Fruit fly (Drosophila melanogaster) whole organism, embryonic: ENCODE results near the gene CG11679.

Experiments
- Adf1 ChIP-seq: fragments of 200-800 bp; sonication (Bioruptor generic); IDR thresholded peaks from 2 replicates; pipeline ENCODE4 v1.3.6; 2022; ENCODE audit warnings: missing biosample characterization, missing genetic modification characterization
- B-H2 ChIP-seq: fragments of 200-800 bp; sonication (Bioruptor generic); optimal IDR thresholded peaks from 2 replicates; lab custom pipeline; 2018; ENCODE audit warnings: missing biosample characterization, mild to moderate bottlenecking, missing genetic modification characterization
- CG10366 ChIP-seq: fragments of 200-800 bp; sonication (Bioruptor generic); IDR thresholded peaks from 2 replicates; pipeline ENCODE4 v1.3.6; 2022; ENCODE audit warnings: missing biosample characterization, missing genetic modification characterization
- CG10565 ChIP-seq: fragments of 200-800 bp; sonication (Bioruptor generic); optimal IDR thresholded peaks from 3 replicates; lab custom pipeline; 2016; ENCODE audit warnings: missing biosample characterization, mild to moderate bottlenecking, missing genetic modification characterization
- CG11093 ChIP-seq: fragments of 200-800 bp; sonication (Bioruptor generic); IDR thresholded peaks from 3 replicates; pipeline ENCODE4 v1.3.6; 2022; ENCODE audit warnings: missing biosample characterization, missing genetic modification characterization
- CG11695 ChIP-seq: fragments of 200-800 bp; sonication (Bioruptor generic); IDR thresholded peaks from 3 replicates; pipeline ENCODE4 v1.3.6; 2022; ENCODE audit warnings: missing biosample characterization, missing genetic modification characterization
- CG12659 ChIP-seq: fragments of 200-800 bp; sonication (Bioruptor generic); optimal IDR thresholded peaks from 3 replicates; lab custom pipeline; 2017; ENCODE audit warnings: mild to moderate bottlenecking, missing biosample characterization, missing genetic modification reagents, missing genetic modification characterization
- CG12769 ChIP-seq: fragments of 200-800 bp; sonication (Bioruptor generic); optimal IDR thresholded peaks from 2 replicates; lab custom pipeline; 2019; ENCODE audit warnings: missing biosample characterization, mild to moderate bottlenecking, missing genetic modification characterization, moderate library complexity
- CG13287 ChIP-seq: fragments of 200-800 bp; sonication (Bioruptor generic); IDR thresholded peaks from 2 replicates; pipeline ENCODE4 v1.3.6; 2022; ENCODE audit warnings: missing biosample characterization, missing genetic modification characterization; ENCODE audit not compliant: partially characterized antibody
- CG13624 ChIP-seq: fragments of 200-800 bp; sonication (Bioruptor generic); optimal IDR thresholded peaks from 2 replicates; lab custom pipeline; 2016; ENCODE audit warnings: missing biosample characterization, missing genetic modification characterization
- CG13894 ChIP-seq: fragments of 200-800 bp; sonication (Bioruptor generic); optimal IDR thresholded peaks from 3 replicates; lab custom pipeline; 2018; ENCODE audit warnings: missing biosample characterization, mild to moderate bottlenecking, missing genetic modification characterization, moderate library complexity
- CG15479 ChIP-seq: fragments of 200-800 bp; sonication (Bioruptor generic); optimal IDR thresholded peaks from 3 replicates; lab custom pipeline; 2019; ENCODE audit warnings: missing biosample characterization, mild to moderate bottlenecking, missing genetic modification characterization, moderate library complexity
- CG15514 ChIP-seq: fragments of 200-800 bp; sonication (Bioruptor generic); optimal IDR thresholded peaks from 3 replicates; lab custom pipeline; 2017; ENCODE audit warnings: missing biosample characterization, missing genetic modification characterization, mild to moderate bottlenecking, moderate library complexity, missing genetic modification reagents
- CG18011 ChIP-seq: fragments of 200-800 bp; sonication (Bioruptor generic); optimal IDR thresholded peaks from 2 replicates; lab custom pipeline; 2017; ENCODE audit warnings: missing biosample characterization, missing genetic modification characterization, mild to moderate bottlenecking, moderate library complexity, missing genotype
- CG2116 ChIP-seq: fragments of 200-800 bp; sonication (Bioruptor generic); optimal IDR thresholded peaks from 3 replicates; lab custom pipeline; 2018; ENCODE audit warnings: missing biosample characterization, mild to moderate bottlenecking, missing genetic modification characterization
- CG3281 ChIP-seq: fragments of 200-800 bp; sonication (Bioruptor generic); optimal IDR thresholded peaks from 3 replicates; lab custom pipeline; 2017; ENCODE audit warnings: missing biosample characterization, mild to moderate bottlenecking, missing genetic modification characterization
- CG7786 ChIP-seq: fragments of 200-800 bp; sonication (Bioruptor generic); optimal IDR thresholded peaks from 2 replicates; lab custom pipeline; 2016; ENCODE audit warnings: missing biosample characterization, missing genetic modification characterization
- CG7839 ChIP-seq: fragments of 200-800 bp; sonication (Bioruptor generic); optimal IDR thresholded peaks from 3 replicates; lab custom pipeline; 2018; ENCODE audit warnings: missing biosample characterization, mild to moderate bottlenecking, missing genetic modification characterization, moderate library complexity
- CG7928 ChIP-seq: fragments of 200-800 bp; sonication (Bioruptor generic); optimal IDR thresholded peaks from 2 replicates; lab custom pipeline; 2017; ENCODE audit warnings: missing biosample characterization, mild to moderate bottlenecking, missing genetic modification characterization
- CG8290 ChIP-seq, 3 experiments: fragments of 200-800 bp; sonication (Bioruptor generic); optimal IDR thresholded peaks; 2 replicates each; lab custom pipeline; 2016 to 2019; ENCODE audit warnings: missing biosample characterization in 3 of 3, missing genetic modification characterization in 3 of 3, mild to moderate bottlenecking in 2 of 3, moderate library complexity in 1 of 3
- Dll ChIP-seq: fragments of 200-800 bp; sonication (Bioruptor generic); IDR thresholded peaks from 4 replicates; pipeline ENCODE4 v1.3.6; 2022; ENCODE audit warnings: missing biosample characterization, missing genetic modification characterization; ENCODE audit not compliant: partially characterized antibody
- Dref ChIP-seq: fragments of 200-800 bp; sonication (Bioruptor generic); IDR thresholded peaks from 2 replicates; pipeline ENCODE4 v1.3.6; 2022; ENCODE audit warnings: missing biosample characterization, missing genetic modification characterization
- E2f1 ChIP-seq: fragments of 200-800 bp; sonication (Bioruptor generic); IDR thresholded peaks from 2 replicates; pipeline ENCODE4 v1.3.6; 2022; ENCODE audit warnings: missing biosample characterization, missing genetic modification characterization
- E2f2 ChIP-seq: fragments of 200-800 bp; sonication (Bioruptor generic); IDR thresholded peaks from 2 replicates; pipeline ENCODE4 v1.3.6; 2022; ENCODE audit warnings: missing biosample characterization, missing genetic modification characterization
- HmgZ ChIP-seq: fragments of 200-800 bp; sonication (Bioruptor generic); optimal IDR thresholded peaks from 2 replicates; lab custom pipeline; 2018; ENCODE audit warnings: missing biosample characterization, mild to moderate bottlenecking, missing genetic modification characterization
- Med ChIP-seq: fragments of 200-800 bp; sonication (Bioruptor generic); peaks from one replicate; lab custom pipeline; 2016; ENCODE audit warnings: missing biosample characterization, missing genetic modification characterization, mild to moderate bottlenecking, inconsistent platforms, moderate library complexity
- Nf-YA ChIP-seq: fragments of 200-800 bp; sonication (Bioruptor generic); IDR thresholded peaks from 2 replicates; pipeline ENCODE4 v1.3.6; 2022; ENCODE audit warnings: missing biosample characterization, missing genetic modification characterization
- Oaz ChIP-seq: fragments of 200-800 bp; sonication (Bioruptor generic); IDR thresholded peaks from 2 replicates; pipeline ENCODE4 v1.3.6; 2022; ENCODE audit warnings: missing biosample characterization, missing genetic modification characterization
- Sry-δ ChIP-seq: fragments of 200-800 bp; sonication (Bioruptor generic); optimal IDR thresholded peaks from 2 replicates; lab custom pipeline; 2016; ENCODE audit warnings: missing biosample characterization, missing genetic modification characterization
- Ssrp ChIP-seq: fragments of 200-800 bp; sonication (Bioruptor generic); optimal IDR thresholded peaks from 2 replicates; lab custom pipeline; 2018; ENCODE audit warnings: missing biosample characterization, mild to moderate bottlenecking, missing genetic modification characterization, moderate library complexity
- YL-1 ChIP-seq: fragments of 200-800 bp; sonication (Bioruptor generic); optimal IDR thresholded peaks from 3 replicates; lab custom pipeline; 2017; ENCODE audit warnings: missing biosample characterization, mild to moderate bottlenecking, missing genetic modification characterization
- amos ChIP-seq: fragments of 200-800 bp; sonication (Bioruptor generic); IDR thresholded peaks from 2 replicates; pipeline ENCODE4 v1.3.6; 2022; ENCODE audit warnings: missing biosample characterization, missing genetic modification characterization; ENCODE audit not compliant: partially characterized antibody
- aop ChIP-seq: fragments of 200-800 bp; sonication (Bioruptor generic); IDR thresholded peaks from 2 replicates; pipeline ENCODE4 v1.3.6; 2022; ENCODE audit warnings: missing biosample characterization, missing genetic modification characterization
- ato ChIP-seq: fragments of 200-800 bp; sonication (Bioruptor generic); IDR thresholded peaks from 2 replicates; pipeline ENCODE4 v1.3.6; 2022; ENCODE audit warnings: missing biosample characterization, missing genetic modification characterization; ENCODE audit not compliant: partially characterized antibody
- da ChIP-seq: fragments of 200-800 bp; sonication (Bioruptor generic); optimal IDR thresholded peaks from 2 replicates; lab custom pipeline; 2016; ENCODE audit warnings: missing biosample characterization, missing genetic modification characterization
- dm ChIP-seq: fragments of 200-800 bp; sonication (Bioruptor generic); optimal IDR thresholded peaks from 3 replicates; lab custom pipeline; 2016; ENCODE audit warnings: missing biosample characterization, missing genetic modification characterization
- gfzf ChIP-seq: fragments of 200-800 bp; sonication (Bioruptor generic); optimal IDR thresholded peaks from 2 replicates; lab custom pipeline; 2016; ENCODE audit warnings: missing biosample characterization, mild to moderate bottlenecking, missing genetic modification characterization, moderate library complexity
- gsb ChIP-seq: fragments of 200-800 bp; sonication (Bioruptor generic); IDR thresholded peaks from 2 replicates; pipeline ENCODE4 v1.3.6; 2022; ENCODE audit warnings: missing biosample characterization, missing genetic modification characterization
- gt ChIP-seq: fragments of 200-800 bp; sonication (Bioruptor generic); IDR thresholded peaks from 2 replicates; pipeline ENCODE4 v1.3.6; 2022; ENCODE audit warnings: missing biosample characterization, missing genetic modification characterization
- mld ChIP-seq: fragments of 200-800 bp; sonication (Bioruptor generic); IDR thresholded peaks from 3 replicates; pipeline ENCODE4 v1.3.6; 2022; ENCODE audit warnings: missing biosample characterization, missing genetic modification characterization; ENCODE audit not compliant: partially characterized antibody
- nerfin-2 ChIP-seq: fragments of 200-800 bp; sonication (Bioruptor generic); IDR thresholded peaks from 2 replicates; pipeline ENCODE4 v1.3.6; 2022; ENCODE audit warnings: missing biosample characterization, missing genetic modification characterization; ENCODE audit not compliant: partially characterized antibody
- nom ChIP-seq: fragments of 200-800 bp; sonication (Bioruptor generic); optimal IDR thresholded peaks from 2 replicates; lab custom pipeline; 2017; ENCODE audit warnings: missing biosample characterization, missing genetic modification characterization, mild to moderate bottlenecking, moderate library complexity, missing genetic modification reagents
- pb ChIP-seq: fragments of 200-800 bp; sonication (Bioruptor generic); optimal IDR thresholded peaks from 3 replicates; lab custom pipeline; 2016; ENCODE audit warnings: missing biosample characterization, missing genetic modification characterization
- pzg ChIP-seq: fragments of 200-800 bp; sonication (Bioruptor generic); optimal IDR thresholded peaks from 3 replicates; lab custom pipeline; 2018; ENCODE audit warnings: missing biosample characterization, mild to moderate bottlenecking, missing genetic modification characterization, moderate library complexity
- ranshi ChIP-seq: fragments of 200-800 bp; sonication (Bioruptor generic); IDR thresholded peaks from 2 replicates; pipeline ENCODE4 v1.3.6; 2022; ENCODE audit warnings: missing biosample characterization, missing genetic modification characterization
- sc ChIP-seq, 3 experiments: fragments of >200 bp in 2 of 3; fragments of 200-800 bp in 1 of 3; sonication (Bioruptor generic) in 1 of 3; optimal IDR thresholded peaks; 2 replicates in 2 of 3; 3 replicates in 1 of 3; lab custom pipeline; 2017; ENCODE audit warnings: mild to moderate bottlenecking in 1 of 3, missing biosample characterization in 1 of 3, missing genetic modification characterization in 1 of 3, missing genetic modification reagents in 1 of 3
- tap ChIP-seq: fragments of 200-800 bp; optimal IDR thresholded peaks from 3 replicates; lab custom pipeline; 2019; ENCODE audit warnings: missing biosample characterization, mild to moderate bottlenecking, missing genetic modification characterization, moderate library complexity
- tx ChIP-seq: fragments of 200-800 bp; sonication (Bioruptor generic); optimal IDR thresholded peaks from 2 replicates; lab custom pipeline; 2016; ENCODE audit warnings: missing biosample characterization, missing genetic modification characterization
- unc-4 ChIP-seq: fragments of 200-800 bp; sonication (Bioruptor generic); IDR thresholded peaks from 2 replicates; pipeline ENCODE4 v1.3.6; 2022; ENCODE audit warnings: missing biosample characterization, missing genetic modification characterization; ENCODE audit not compliant: partially characterized antibody

CG11679 gene

DNA sequence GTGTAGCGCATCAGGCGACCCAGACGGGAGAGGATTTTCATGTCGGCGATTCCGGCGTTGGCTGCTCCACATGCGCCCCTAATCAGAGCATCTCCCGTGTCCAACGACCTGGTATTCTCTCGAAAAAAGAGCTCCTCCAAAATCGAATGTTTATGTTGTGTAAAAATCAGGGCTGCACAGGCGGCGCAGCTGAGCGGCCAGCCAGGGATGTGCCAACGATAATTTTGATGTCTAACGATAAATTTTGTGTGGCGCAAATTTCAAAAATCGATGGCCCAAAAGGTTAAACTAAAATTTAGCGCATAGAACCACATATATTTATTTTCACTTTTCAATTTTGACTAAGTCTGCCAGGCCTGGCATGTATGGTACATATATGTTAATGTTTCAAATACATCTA is 37.7 kb downstream of the CG11679 start, which contains the start of gene CG9240 (continued):
- no peak for TF ChIP-seq CG8290 (GFP tag; optimal IDR thresholded peaks at IDR 0.05; lab: Kevin White, UChicago)
- no peak for TF ChIP-seq CG8290 (tag; optimal IDR thresholded peaks at IDR 0.05; lab: Kevin White, UChicago)
- TF ChIP-seq YL-1 (GFP tag; lab: Kevin White, UChicago): peak; percentile 41
- no peak for TF ChIP-seq CG18011 (GFP tag; lab: Kevin White, UChicago)
- TF ChIP-seq E2f2 (GFP tag; lab: Robert Waterston, UW): peak; percentile 94
- no peak for TF ChIP-seq Nf-YA (GFP tag; lab: Robert Waterston, UW)
- TF ChIP-seq CG7928: peak; percentile 98
- TF ChIP-seq HmgZ (tag; lab: Kevin White, UChicago): peak; percentile 44
- TF ChIP-seq CG11093 (GFP tag; lab: Robert Waterston, UW): no peak
- TF ChIP-seq gfzf (GFP tag; lab: Kevin White, UChicago): peak; percentile 19
- TF ChIP-seq CG7786: no peak
- TF ChIP-seq mld (GFP tag; lab: Robert Waterston, UW): no peak
- TF ChIP-seq E2f1 (GFP tag; lab: Robert Waterston, UW): no peak
- TF ChIP-seq Sry-δ: peak; percentile 47
- TF ChIP-seq ato: peak; percentile 22; the same call in 1 of the 2 replicates
- TF ChIP-seq CG10565 (GFP tag; lab: Kevin White, UChicago): no peak
- TF ChIP-seq CG13624 (GFP tag; lab: Kevin White, UChicago): no peak
- TF ChIP-seq CG15514 (GFP tag; lab: Kevin White, UChicago): peak; percentile 69
- no peak for TF ChIP-seq CG7839 (tag; lab: Kevin White, UChicago)
- no peak for TF ChIP-seq sc (optimal IDR thresholded peaks at IDR 0.05; lab: Kevin White, UChicago)
- TF ChIP-seq sc (GFP tag; optimal IDR thresholded peaks at IDR 0.05; lab: Kevin White, UChicago): no peak
- peak; percentile 32; the same call in 1 of the 2 replicates for TF ChIP-seq CG13287 (GFP tag; lab: Robert Waterston, UW)
- peak; percentile 18 for TF ChIP-seq CG15479
- peak; percentile 66 for TF ChIP-seq Med (GFP tag; lab: Kevin White, UChicago)
- TF ChIP-seq dm (GFP tag; lab: Kevin White, UChicago): no peak
- peak; percentile 36 for TF ChIP-seq CG13894
- 0 out of 2 replicates have a peak, but pooled peaks have one; percentile 21 for TF ChIP-seq unc-4 (GFP tag; lab: Robert Waterston, UW)
- TF ChIP-seq tx (GFP tag; lab: Kevin White, UChicago): no peak
- no peak for TF ChIP-seq Ssrp (tag; lab: Kevin White, UChicago)
- TF ChIP-seq da (GFP tag; lab: Kevin White, UChicago): no peak
- TF ChIP-seq Dll (GFP tag; lab: Robert Waterston, UW): peak; percentile 46; the same call in 1 of the 4 replicates
- TF ChIP-seq Dref (GFP tag; lab: Robert Waterston, UW): peak; percentile 78
- no peak for TF ChIP-seq aop (GFP tag; lab: Robert Waterston, UW)
- no peak for TF ChIP-seq gsb (GFP tag; lab: Robert Waterston, UW)
- peak; percentile 5 for TF ChIP-seq CG12769 (tag; lab: Kevin White, UChicago)
- TF ChIP-seq pzg (GFP tag; lab: Kevin White, UChicago): peak; percentile 69
- TF ChIP-seq amos (GFP tag; lab: Robert Waterston, UW): peak; percentile 28; the same call in 1 of the 2 replicates
- peak; percentile 6 for TF ChIP-seq CG12659 (GFP tag; lab: Kevin White, UChicago)
- TF ChIP-seq nom: peak; percentile 2
- TF ChIP-seq tap (tag; lab: Kevin White, UChicago): no peak
- TF ChIP-seq CG11695 (GFP tag; lab: Robert Waterston, UW): no peak
- TF ChIP-seq Adf1 (GFP tag; lab: Robert Waterston, UW): 0 out of 2 replicates have a peak, but pooled peaks have one; percentile 14
- no peak for TF ChIP-seq CG10366 (GFP tag; lab: Robert Waterston, UW)
- TF ChIP-seq CG3281: peak; percentile 25
- TF ChIP-seq ranshi (GFP tag; lab: Robert Waterston, UW): no peak
- no peak for TF ChIP-seq pb (GFP tag; lab: Kevin White, UChicago)
- peak; percentile 94 for TF ChIP-seq CG2116
- TF ChIP-seq gt (GFP tag; lab: Robert Waterston, UW): no peak
- peak; percentile 8 for TF ChIP-seq B-H2 (GFP tag; lab: Kevin White, UChicago)
- TF ChIP-seq nerfin-2 (GFP tag; lab: Robert Waterston, UW): no peak
- TF ChIP-seq Oaz (GFP tag; lab: Robert Waterston, UW): no peak
